Worm (Caenorhabditis elegans) whole organism, late embryonic: Measurements from ENCODE around the gene F59E12.6.

Source experiments
- F13H6.1 ChIP-seq: sonication (generic microtip); optimal IDR thresholded peaks from 2 replicates; lab custom pipeline; 2016; ENCODE audit warnings: missing genetic modification characterization, missing compliant biosample characterization
- ama-1 ChIP-seq: fragments of 150-350 bp; optimal IDR thresholded peaks from 2 replicates; lab custom pipeline; 2014
- ceh-18 ChIP-seq: sonication (generic microtip); optimal IDR thresholded peaks from 2 replicates; lab custom pipeline; 2016; ENCODE audit warnings: missing genetic modification characterization, missing compliant biosample characterization
- ceh-34 ChIP-seq: sonication (generic microtip); optimal IDR thresholded peaks from 2 replicates; lab custom pipeline; 2016; ENCODE audit warnings: mild to moderate bottlenecking, missing genetic modification characterization, missing compliant biosample characterization
- ceh-48 ChIP-seq: sonication (generic microtip); optimal IDR thresholded peaks from 2 replicates; lab custom pipeline; 2016; ENCODE audit warnings: missing genetic modification characterization, inconsistent platforms, missing compliant biosample characterization
- dmd-4 ChIP-seq: sonication (generic microtip); optimal IDR thresholded peaks from 2 replicates; lab custom pipeline; 2016; ENCODE audit warnings: borderline replicate concordance, missing genetic modification characterization, missing compliant biosample characterization
- hlh-13 ChIP-seq: fragments of 200-800 bp; sonication (Bioruptor generic); optimal IDR thresholded peaks from 2 replicates; lab custom pipeline; 2018; ENCODE audit warnings: mild to moderate bottlenecking, missing genetic modification characterization, missing compliant biosample characterization
- nhr-11 ChIP-seq: fragments of 150-350 bp; optimal IDR thresholded peaks from 2 replicates; lab custom pipeline; 2014; ENCODE audit warnings: missing biosample characterization, missing genetic modification characterization
- pqm-1 ChIP-seq: sonication (generic microtip); optimal IDR thresholded peaks from 2 replicates; lab custom pipeline; 2016; ENCODE audit warnings: missing genetic modification characterization, missing compliant biosample characterization
- pros-1 ChIP-seq: fragments of 150-350 bp; optimal IDR thresholded peaks from 2 replicates; lab custom pipeline; 2014; ENCODE audit warnings: missing biosample characterization, missing genetic modification reagents, missing genetic modification characterization
- sdc-2 ChIP-seq: sonication (generic microtip); optimal IDR thresholded peaks from 2 replicates; lab custom pipeline; 2016; ENCODE audit warnings: missing genotype, missing genetic modification characterization, missing compliant biosample characterization

- peak; percentile 21 for TF ChIP-seq ceh-34 (tag; lab: Kevin White, UChicago)
- no peak for TF ChIP-seq hlh-13 (GFP tag; lab: Kevin White, UChicago)
- TF ChIP-seq pqm-1 (tag; lab: Kevin White, UChicago): no peak
- no peak for TF ChIP-seq ceh-18 (tag; lab: Kevin White, UChicago)
- no peak for TF ChIP-seq nhr-11 (tag; lab: Kevin White, UChicago)
- TF ChIP-seq ceh-48 (tag; lab: Kevin White, UChicago): peak; percentile 0
- no peak for TF ChIP-seq pros-1 (tag; lab: Kevin White, UChicago)
- TF ChIP-seq dmd-4: no peak
- TF ChIP-seq F13H6.1: no peak
- TF ChIP-seq ama-1 (lab: Kevin White, UChicago): no peak
- no peak for TF ChIP-seq sdc-2 (tag; lab: Kevin White, UChicago)
Observed at ce11 chrII:5577060-5577459, 53.7 kb downstream of the F59E12.6 start.
